Worm (Caenorhabditis elegans) whole organism, L3 larva: Measurements from ENCODE around the gene C33F10.1.
A peak's percentile ranks its signal among the peaks of the same experiment; 100 is the strongest.

Experiments used
- R02D3.7 ChIP-seq: fragments of 150-350 bp; optimal IDR thresholded peaks from 2 replicates; lab custom pipeline; 2014; ENCODE audit warnings: missing biosample characterization, missing genetic modification characterization
- ZK546.5 ChIP-seq: sonication (generic microtip); optimal IDR thresholded peaks from 2 replicates; lab custom pipeline; 2017; ENCODE audit warnings: missing biosample characterization, missing genetic modification characterization
- aly-2 ChIP-seq: fragments of 150-350 bp; optimal IDR thresholded peaks from 2 replicates; lab custom pipeline; 2014; ENCODE audit warnings: missing biosample characterization, missing genetic modification characterization
- ama-1 ChIP-seq: fragments of 150-350 bp; optimal IDR thresholded peaks from 2 replicates; lab custom pipeline; 2018
- ceh-28 ChIP-seq: fragments of 150-350 bp; optimal IDR thresholded peaks from 2 replicates; lab custom pipeline; 2014; ENCODE audit warnings: missing biosample characterization, missing genetic modification reagents, missing genetic modification characterization
- ceh-82 ChIP-seq: fragments of 150-350 bp; optimal IDR thresholded peaks from 2 replicates; lab custom pipeline; 2014; ENCODE audit warnings: missing biosample characterization, missing genetic modification characterization
- ceh-9 ChIP-seq: sonication (generic microtip); optimal IDR thresholded peaks from 2 replicates; lab custom pipeline; 2018; ENCODE audit warnings: missing biosample characterization, missing genetic modification characterization
- daf-12 ChIP-seq: fragments of 150-350 bp; optimal IDR thresholded peaks from 2 replicates; lab custom pipeline; 2014; ENCODE audit warnings: missing biosample characterization, missing genetic modification reagents, missing genetic modification characterization
- egl-27 ChIP-seq: sonication (generic microtip); optimal IDR thresholded peaks from 4 replicates; lab custom pipeline; 2017; ENCODE audit warnings: missing biosample characterization, missing genetic modification reagents, missing genetic modification characterization
- elt-1 ChIP-seq: fragments of 150-350 bp; optimal IDR thresholded peaks from 2 replicates; lab custom pipeline; 2014; ENCODE audit warnings: missing biosample characterization, missing genetic modification characterization
- elt-2 ChIP-seq: sonication (generic microtip); optimal IDR thresholded peaks from 2 replicates; lab custom pipeline; 2016; ENCODE audit warnings: missing genetic modification reagents, mild to moderate bottlenecking, missing genetic modification characterization, missing compliant biosample characterization
- elt-3 ChIP-seq, 3 experiments: fragments of 150-350 bp in 1 of 3; sonication (generic microtip) in 2 of 3; optimal IDR thresholded peaks; 2 replicates in 2 of 3; 4 replicates in 1 of 3; lab custom pipeline; 2014 to 2017; ENCODE audit warnings: missing biosample characterization in 3 of 3, missing genetic modification characterization in 3 of 3
- fkh-2 ChIP-seq: fragments of 150-350 bp; optimal IDR thresholded peaks from 2 replicates; lab custom pipeline; 2014; ENCODE audit warnings: missing biosample characterization, missing genetic modification reagents, missing genetic modification characterization
- fos-1 ChIP-seq: fragments of 150-350 bp; optimal IDR thresholded peaks from 2 replicates; lab custom pipeline; 2014; ENCODE audit warnings: missing biosample characterization, missing genetic modification characterization
- hmg-11 ChIP-seq: sonication (generic microtip); optimal IDR thresholded peaks from 2 replicates; lab custom pipeline; 2016; ENCODE audit warnings: missing genetic modification characterization, missing compliant biosample characterization
- lin-15B ChIP-seq: fragments of 150-350 bp; optimal IDR thresholded peaks from 2 replicates; lab custom pipeline; 2014; ENCODE audit warnings: missing biosample characterization, missing genetic modification characterization
- lin-39 ChIP-seq: fragments of 150-350 bp; optimal IDR thresholded peaks from 2 replicates; lab custom pipeline; 2018; ENCODE audit warnings: missing biosample characterization, missing genetic modification reagents, missing genetic modification characterization
- lsy-12 ChIP-seq: sonication (generic microtip); optimal IDR thresholded peaks from 2 replicates; lab custom pipeline; 2016; ENCODE audit warnings: mild to moderate bottlenecking, missing genetic modification characterization, missing compliant biosample characterization
- mml-1 ChIP-seq: fragments of 150-350 bp; sonication (generic microtip); optimal IDR thresholded peaks from 3 replicates; lab custom pipeline; 2014; ENCODE audit warnings: missing biosample characterization, missing genetic modification characterization
- nfya-1 ChIP-seq: sonication (generic microtip); optimal IDR thresholded peaks from 2 replicates; lab custom pipeline; 2017; ENCODE audit warnings: missing genetic modification characterization, mild to moderate bottlenecking, missing compliant biosample characterization, antibody characterized with exemption, moderate library complexity; ENCODE audit not compliant: insufficient read depth
- nhr-11 ChIP-seq: fragments of 150-350 bp; optimal IDR thresholded peaks from 2 replicates; lab custom pipeline; 2014; ENCODE audit warnings: missing biosample characterization, missing genetic modification characterization
- nhr-12 ChIP-seq: fragments of 150-350 bp; optimal IDR thresholded peaks from 2 replicates; lab custom pipeline; 2014; ENCODE audit warnings: missing biosample characterization, missing genetic modification characterization
- nhr-23 ChIP-seq: fragments of 150-350 bp; optimal IDR thresholded peaks from 2 replicates; lab custom pipeline; 2014; ENCODE audit warnings: missing biosample characterization, missing genetic modification reagents, missing genetic modification characterization
- nhr-237 ChIP-seq: fragments of 150-350 bp; optimal IDR thresholded peaks from 2 replicates; lab custom pipeline; 2014; ENCODE audit warnings: missing biosample characterization, missing genetic modification characterization
- nhr-25 ChIP-seq: sonication (generic microtip); optimal IDR thresholded peaks from 2 replicates; lab custom pipeline; 2017; ENCODE audit warnings: missing biosample characterization, missing genetic modification characterization
- nhr-28 ChIP-seq: fragments of 150-350 bp; optimal IDR thresholded peaks from 2 replicates; lab custom pipeline; 2014; ENCODE audit warnings: missing biosample characterization, missing genetic modification characterization
- nhr-43 ChIP-seq: sonication (generic microtip); optimal IDR thresholded peaks from 2 replicates; lab custom pipeline; 2016; ENCODE audit warnings: mild to moderate bottlenecking, missing genetic modification characterization, missing compliant biosample characterization; ENCODE audit not compliant: poor library complexity, severe bottlenecking
- nhr-67 ChIP-seq: fragments of 150-350 bp; optimal IDR thresholded peaks from 2 replicates; lab custom pipeline; 2014; ENCODE audit warnings: missing biosample characterization, missing genetic modification characterization
- nhr-77 ChIP-seq: fragments of 150-350 bp; optimal IDR thresholded peaks from 2 replicates; lab custom pipeline; 2014; ENCODE audit warnings: missing biosample characterization, missing genetic modification characterization
- pha-4 ChIP-seq: fragments of 150-350 bp; optimal IDR thresholded peaks from 2 replicates; lab custom pipeline; 2014; ENCODE audit warnings: missing biosample characterization, missing genetic modification reagents, missing genetic modification characterization
- sea-2 ChIP-seq: fragments of 150-350 bp; sonication (generic microtip); optimal IDR thresholded peaks from 4 replicates; lab custom pipeline; 2014; ENCODE audit warnings: missing biosample characterization, missing genetic modification reagents, missing genetic modification characterization
- snpc-4 ChIP-seq: fragments of 150-350 bp; optimal IDR thresholded peaks from 2 replicates; lab custom pipeline; 2014; ENCODE audit warnings: missing biosample characterization, missing genetic modification characterization
- unc-39 ChIP-seq: sonication (generic microtip); optimal IDR thresholded peaks from 4 replicates; lab custom pipeline; 2017; ENCODE audit warnings: missing biosample characterization, missing genetic modification characterization
- zag-1 ChIP-seq: fragments of 150-350 bp; optimal IDR thresholded peaks from 2 replicates; lab custom pipeline; 2014; ENCODE audit warnings: missing biosample characterization, missing genetic modification characterization
- ztf-11 ChIP-seq: fragments of 150-350 bp; optimal IDR thresholded peaks from 2 replicates; lab custom pipeline; 2014; ENCODE audit warnings: missing biosample characterization, missing genetic modification characterization
- ztf-4 ChIP-seq: fragments of 150-350 bp; optimal IDR thresholded peaks from 2 replicates; lab custom pipeline; 2014; ENCODE audit warnings: missing biosample characterization, missing genetic modification characterization

The C33F10.1 gene

ce11 chrII:4834761-4835160 lies at the start of gene C33F10.1, which contains the start of gene C33F10.11:
Gene C33F10.1 (plus strand): TSS chrII:4835023.
Gene C33F10.11 (minus strand): TSS chrII:4834861.
- TF ChIP-seq mml-1 = no peak
- TF ChIP-seq snpc-4 (tag; lab: Kevin White, UChicago) = no peak
- no peak for TF ChIP-seq lin-15B
- no peak for TF ChIP-seq fkh-2 (tag; lab: Kevin White, UChicago)
- no peak for TF ChIP-seq nhr-25 (tag; lab: Kevin White, UChicago)
- TF ChIP-seq ztf-4 = no peak
- no peak for TF ChIP-seq zag-1
- no peak for TF ChIP-seq ceh-9 (tag; lab: Kevin White, UChicago)
- TF ChIP-seq aly-2 (tag; lab: Kevin White, UChicago) = no peak
- no peak for TF ChIP-seq ceh-28 (tag; lab: Kevin White, UChicago)
- TF ChIP-seq pha-4 (tag; lab: Kevin White, UChicago) = no peak
- no peak for TF ChIP-seq egl-27 (tag; lab: Kevin White, UChicago)
- TF ChIP-seq nhr-28 (tag; lab: Kevin White, UChicago) = no peak
- no peak for TF ChIP-seq elt-1 (tag; lab: Kevin White, UChicago)
- TF ChIP-seq ama-1 (lab: Kevin White, UChicago) = no peak
- no peak for TF ChIP-seq nhr-11 (tag; lab: Kevin White, UChicago)
- TF ChIP-seq hmg-11 (tag; lab: Kevin White, UChicago) = no peak

ce11 chrII:4786181-4786580 lies 48.6 kb upstream of the C33F10.1 start, which contains the start of gene msp-3:
Gene msp-3 (minus strand): TSS chrII:4786281.
- no peak for TF ChIP-seq fkh-2 (tag; lab: Kevin White, UChicago)
- no peak for TF ChIP-seq sea-2 (GFP tag; lab: Kevin White, UChicago)
- no peak for TF ChIP-seq ztf-11
- TF ChIP-seq ztf-4 = no peak
- no peak for TF ChIP-seq nhr-11 (tag; lab: Kevin White, UChicago)
- no peak for TF ChIP-seq nhr-67 (tag; lab: Kevin White, UChicago)
- TF ChIP-seq ama-1 (lab: Kevin White, UChicago) = no peak
- TF ChIP-seq pha-4 (tag; lab: Kevin White, UChicago) = no peak
- TF ChIP-seq ZK546.5 (tag; lab: Kevin White, UChicago) = no peak
- no peak for TF ChIP-seq ceh-9 (tag; lab: Kevin White, UChicago)
- no peak for TF ChIP-seq nhr-12 (tag; lab: Kevin White, UChicago)

- no peak for TF ChIP-seq fos-1 (tag; lab: Kevin White, UChicago)
Measured at ce11 chrII:4789835-4790343, 44.9 kb upstream of the C33F10.1 start, which contains the start of gene F26G1.15. Gene F26G1.15 (plus strand): TSS chrII:4790293.

ce11 chrII:4790687-4791086 lies 44.1 kb upstream of the C33F10.1 start:
- TF ChIP-seq elt-2 (tag; lab: Kevin White, UChicago) (no peak), ztf-11 (no peak), elt-3 (tag; optimal IDR thresholded peaks at IDR 0.05; lab: Kevin White, UChicago) (no peak), nhr-77 (no peak), elt-1 (tag; lab: Kevin White, UChicago) (no peak), daf-12 (tag; lab: Kevin White, UChicago) (no peak), pha-4 (tag; lab: Kevin White, UChicago) (no peak), lin-15B (no peak)

- TF ChIP-seq nhr-23 (tag; lab: Kevin White, UChicago) = peak; percentile 45
- no peak for TF ChIP-seq R02D3.7 (tag; lab: Kevin White, UChicago)
- no peak for TF ChIP-seq mml-1
- peak; percentile 51 for TF ChIP-seq pha-4 (tag; lab: Kevin White, UChicago)
- peak; percentile 59 for TF ChIP-seq lsy-12 (tag; lab: Kevin White, UChicago)
- peak; percentile 87 for TF ChIP-seq nhr-43 (tag; lab: Kevin White, UChicago)
- no peak for TF ChIP-seq ztf-4
- TF ChIP-seq fkh-2 (tag; lab: Kevin White, UChicago) = no peak
- TF ChIP-seq hmg-11 (tag; lab: Kevin White, UChicago) = peak; percentile 17
- no peak for TF ChIP-seq lin-39 (tag; lab: Kevin White, UChicago)
- no peak for TF ChIP-seq nhr-11 (tag; lab: Kevin White, UChicago)
- TF ChIP-seq unc-39 (tag; lab: Kevin White, UChicago) = no peak
- TF ChIP-seq nhr-237 (tag; lab: Kevin White, UChicago) = no peak
- TF ChIP-seq lin-15B = peak; percentile 36
- TF ChIP-seq ceh-82 (tag; lab: Kevin White, UChicago) = no peak
- TF ChIP-seq elt-2 (tag; lab: Kevin White, UChicago) = peak; percentile 45
- TF ChIP-seq daf-12 (tag; lab: Kevin White, UChicago) = no peak
- TF ChIP-seq nfya-1 (tag; lab: Kevin White, UChicago) = peak; percentile 61
Measured at ce11 chrII:4791272-4791671, 43.6 kb upstream of the C33F10.1 start, which contains the start of gene F26G1.1. Gene F26G1.1 (plus strand): TSS chrII:4791618.
